Worm (Caenorhabditis elegans) whole organism, young adult: Measurements from ENCODE around the gene R09D1.13.

Source experiments
- Y56A3A.18 ChIP-seq: fragments of 200-800 bp; sonication (Bioruptor generic); IDR thresholded peaks from 2 replicates; pipeline ENCODE4 v1.3.6; 2022; ENCODE audit warnings: missing genetic modification reagents, missing genetic modification characterization, missing compliant biosample characterization
- dpl-1 ChIP-seq: fragments of 150-350 bp; optimal IDR thresholded peaks from 2 replicates; lab custom pipeline; 2014; ENCODE audit warnings: missing biosample characterization, missing genetic modification reagents, missing genetic modification characterization
- fkh-3 ChIP-seq: sonication (generic microtip); optimal IDR thresholded peaks from 2 replicates; lab custom pipeline; 2016; ENCODE audit warnings: mild to moderate bottlenecking, missing genetic modification characterization, missing compliant biosample characterization
- nfya-1 ChIP-seq: sonication (generic microtip); optimal IDR thresholded peaks from 2 replicates; lab custom pipeline; 2017; ENCODE audit warnings: antibody characterized with exemption, missing compliant biosample characterization, missing genetic modification characterization, borderline replicate concordance; ENCODE audit not compliant: insufficient read depth
- tbp1 ChIP-seq: fragments of 200-800 bp; sonication (Bioruptor generic); optimal IDR thresholded peaks from 2 replicates; lab custom pipeline; 2018; ENCODE audit warnings: mild to moderate bottlenecking, missing genetic modification characterization, missing compliant biosample characterization

DNA sequence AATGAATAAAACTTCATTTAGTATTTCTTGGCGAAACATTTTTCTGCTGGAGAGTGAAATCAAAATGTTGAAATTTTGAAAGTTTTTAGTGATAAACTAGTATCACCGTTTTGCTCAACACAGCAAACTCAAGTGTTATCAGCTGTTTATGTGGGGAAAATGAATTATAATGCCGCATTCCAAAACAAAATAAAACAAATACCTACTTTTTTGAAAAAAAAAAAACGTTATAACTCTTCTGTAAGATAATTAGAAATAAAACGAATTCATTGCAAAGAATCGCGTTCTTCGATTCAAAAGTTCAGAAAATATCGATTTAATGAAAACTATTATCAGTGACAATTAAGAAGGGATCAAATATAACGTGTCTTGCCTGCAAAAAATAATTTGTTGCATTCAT is 47.8 kb downstream of the R09D1.13 start, which contains the start of gene Y51B9A.9:
- TF ChIP-seq dpl-1 (GFP tag; lab: Kevin White, UChicago) = no peak
- no peak for TF ChIP-seq fkh-3 (tag; lab: Kevin White, UChicago)
- TF ChIP-seq tbp1 (GFP tag; lab: Kevin White, UChicago) = no peak
- no peak for TF ChIP-seq Y56A3A.18 (GFP tag; lab: Robert Waterston, UW)
- no peak for TF ChIP-seq nfya-1
